Worm (Caenorhabditis elegans): Measurements from ENCODE around the gene C24A3.9.

DNA sequence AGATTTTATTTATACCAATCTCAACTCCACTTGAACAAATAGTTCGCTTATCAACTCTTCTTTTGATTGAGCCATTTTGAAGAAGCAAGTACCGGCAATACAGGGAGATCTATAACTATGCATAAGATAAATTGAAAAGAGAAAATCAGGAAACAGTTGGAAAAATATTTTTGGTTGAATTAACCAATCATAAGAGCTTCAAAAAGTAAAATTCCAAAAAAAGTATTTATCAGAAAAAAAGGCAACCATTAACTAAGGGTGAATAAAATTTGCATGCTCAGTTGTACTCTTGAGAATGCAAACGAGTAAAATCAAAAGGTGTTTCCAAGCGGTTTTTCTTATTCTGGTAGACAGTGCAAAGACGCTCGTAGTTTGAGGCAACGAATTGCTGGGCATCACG lies 11.3 kb upstream of the C24A3.9 start, which contains the start of gene T25B6.5:
- TF ChIP-seq nhr-12 (tag; optimal IDR thresholded peaks at IDR 0.05) (no peak), nhr-11 (tag; optimal IDR thresholded peaks at IDR 0.05) (no peak), nhr-6 (tag; optimal IDR thresholded peaks at IDR 0.05) (no peak), ama-1 (optimal IDR thresholded peaks at IDR 0.05) (no peak), ztf-11 (tag; optimal IDR thresholded peaks at IDR 0.05) (no peak), mdl-1 (tag; optimal IDR thresholded peaks at IDR 0.05) (no peak), ZK546.5 (tag; optimal IDR thresholded peaks at IDR 0.05) (no peak), nhr-23 (tag; optimal IDR thresholded peaks at IDR 0.05) (no peak), ceh-16 (tag; optimal IDR thresholded peaks at IDR 0.05) (no peak)

Measured in whole organism, L2 larva.